Fruit fly (Drosophila melanogaster) whole organism, embryonic: ENCODE data around the gene Dlip2.
A peak's percentile ranks its signal among the peaks of the same experiment; 100 is the strongest.

Experiments
- Asciz ChIP-seq: fragments of 200-800 bp; sonication (Bioruptor generic); optimal IDR thresholded peaks from 2 replicates; lab custom pipeline; 2017; ENCODE audit warnings: missing biosample characterization, mild to moderate bottlenecking, missing genetic modification characterization, missing genetic modification reagents
- Atf6 ChIP-seq: fragments of 200-800 bp; sonication (Bioruptor generic); IDR thresholded peaks from 2 replicates; pipeline ENCODE4 v1.3.6; 2022; ENCODE audit warnings: missing biosample characterization, missing genetic modification characterization
- CG11456 ChIP-seq: fragments of 200-800 bp; sonication (Bioruptor generic); IDR thresholded peaks from 3 replicates; pipeline ENCODE4 v1.3.6; 2022; ENCODE audit warnings: missing biosample characterization, missing genetic modification characterization
- CG11696 ChIP-seq: fragments of 200-800 bp; sonication (Bioruptor generic); IDR thresholded peaks from 2 replicates; pipeline ENCODE4 v1.3.6; 2022; ENCODE audit warnings: missing biosample characterization, missing genetic modification characterization
- CG11723 ChIP-seq: fragments of 200-800 bp; sonication (Bioruptor generic); optimal IDR thresholded peaks from 2 replicates; lab custom pipeline; 2017; ENCODE audit warnings: missing biosample characterization, mild to moderate bottlenecking, missing genetic modification characterization
- CG12104 ChIP-seq: fragments of 200-800 bp; sonication (Bioruptor generic); optimal IDR thresholded peaks from 3 replicates; lab custom pipeline; 2016; ENCODE audit warnings: missing biosample characterization, missing genetic modification characterization
- CG15601 ChIP-seq: fragments of 200-800 bp; sonication (Bioruptor generic); optimal IDR thresholded peaks from 3 replicates; lab custom pipeline; 2019; ENCODE audit warnings: missing biosample characterization, mild to moderate bottlenecking, missing genetic modification characterization, moderate library complexity
- CG15696 ChIP-seq: fragments of 200-800 bp; sonication (Bioruptor generic); optimal IDR thresholded peaks from 2 replicates; lab custom pipeline; 2019; ENCODE audit warnings: missing biosample characterization, mild to moderate bottlenecking, missing genetic modification characterization, moderate library complexity
- CG1603 ChIP-seq: fragments of 200-800 bp; sonication (Bioruptor generic); optimal IDR thresholded peaks from 2 replicates; lab custom pipeline; 2019; ENCODE audit warnings: missing biosample characterization, mild to moderate bottlenecking, missing genetic modification characterization, moderate library complexity
- CG17361 ChIP-seq: fragments of 200-800 bp; sonication (Bioruptor generic); IDR thresholded peaks from 3 replicates; pipeline ENCODE4 v1.3.6; 2022; ENCODE audit warnings: missing biosample characterization, missing genetic modification characterization
- CG18262 ChIP-seq: fragments of 200-800 bp; optimal IDR thresholded peaks from 3 replicates; lab custom pipeline; 2019; ENCODE audit warnings: missing biosample characterization, mild to moderate bottlenecking, missing genetic modification characterization, moderate library complexity
- CG2199 ChIP-seq: fragments of 200-800 bp; sonication (Bioruptor generic); IDR thresholded peaks from 3 replicates; pipeline ENCODE4 v1.3.6; 2022; ENCODE audit warnings: missing biosample characterization, missing genetic modification characterization
- CG31365 ChIP-seq: fragments of 200-800 bp; sonication (Bioruptor generic); optimal IDR thresholded peaks from 2 replicates; lab custom pipeline; 2018; ENCODE audit warnings: missing biosample characterization, mild to moderate bottlenecking, missing genetic modification characterization
- CG33213 ChIP-seq: fragments of 200-800 bp; sonication (Bioruptor generic); optimal IDR thresholded peaks from 3 replicates; lab custom pipeline; 2016; ENCODE audit warnings: missing biosample characterization, missing genetic modification characterization
- CG3847 ChIP-seq: fragments of 200-800 bp; sonication (Bioruptor generic); IDR thresholded peaks from 2 replicates; pipeline ENCODE4 v1.3.6; 2022; ENCODE audit warnings: missing biosample characterization, missing genetic modification characterization
- CG4282 ChIP-seq: fragments of 200-800 bp; sonication (Bioruptor generic); optimal IDR thresholded peaks from 2 replicates; lab custom pipeline; 2016; ENCODE audit warnings: missing biosample characterization, missing genetic modification characterization
- CG4404 ChIP-seq: fragments of 200-800 bp; sonication (Bioruptor generic); IDR thresholded peaks from 2 replicates; pipeline ENCODE4 v1.3.6; 2022; ENCODE audit warnings: missing biosample characterization, missing genetic modification characterization
- CG7839 ChIP-seq: fragments of 200-800 bp; sonication (Bioruptor generic); optimal IDR thresholded peaks from 3 replicates; lab custom pipeline; 2018; ENCODE audit warnings: missing biosample characterization, mild to moderate bottlenecking, missing genetic modification characterization, moderate library complexity
- CG8290 ChIP-seq, 3 experiments: fragments of 200-800 bp; sonication (Bioruptor generic); optimal IDR thresholded peaks; 2 replicates each; lab custom pipeline; 2016 to 2019; ENCODE audit warnings: missing biosample characterization in 3 of 3, missing genetic modification characterization in 3 of 3, mild to moderate bottlenecking in 2 of 3, moderate library complexity in 1 of 3
- CG9215 ChIP-seq: fragments of 200-800 bp; sonication (Bioruptor generic); IDR thresholded peaks from 2 replicates; pipeline ENCODE4 v1.3.6; 2022; ENCODE audit warnings: missing biosample characterization, missing genetic modification characterization
- Camta ChIP-seq: fragments of 200-800 bp; sonication (Bioruptor generic); optimal IDR thresholded peaks from 2 replicates; lab custom pipeline; 2016; ENCODE audit warnings: missing biosample characterization, missing genetic modification characterization
- Dek ChIP-seq: fragments of 200-800 bp; sonication (Bioruptor generic); optimal IDR thresholded peaks from 3 replicates; lab custom pipeline; 2019; ENCODE audit warnings: missing biosample characterization, mild to moderate bottlenecking, missing genetic modification characterization, moderate library complexity
- Dfd ChIP-seq, 2 experiments: fragments of >200 bp; optimal IDR thresholded peaks; 2 replicates each; lab custom pipeline; 2017; ENCODE audit warnings: missing biosample characterization in 2 of 2, missing genetic modification characterization in 2 of 2
- Dip3 ChIP-seq: fragments of 200-800 bp; sonication (Bioruptor generic); optimal IDR thresholded peaks from 3 replicates; lab custom pipeline; 2016; ENCODE audit warnings: missing biosample characterization, missing genetic modification characterization
- Eip74EF ChIP-seq, 2 experiments: fragments of 200-800 bp in 1 of 2; fragments of >200 bp in 1 of 2; sonication (Bioruptor generic) in 1 of 2; optimal IDR thresholded peaks; 2 replicates each; lab custom pipeline; 2017 to 2019; ENCODE audit warnings: missing biosample characterization in 2 of 2, missing genetic modification characterization in 2 of 2, mild to moderate bottlenecking in 1 of 2, moderate library complexity in 1 of 2
- Neu2 ChIP-seq: fragments of 200-800 bp; sonication (Bioruptor generic); optimal IDR thresholded peaks from 3 replicates; lab custom pipeline; 2016; ENCODE audit warnings: missing biosample characterization, missing genetic modification characterization, borderline replicate concordance
- Ravus ChIP-seq: fragments of 200-800 bp; sonication (Bioruptor generic); IDR thresholded peaks from 2 replicates; pipeline ENCODE4 v1.3.6; 2022; ENCODE audit warnings: missing biosample characterization, missing genetic modification characterization
- Rfx ChIP-seq: fragments of 200-800 bp; sonication (Bioruptor generic); IDR thresholded peaks from 2 replicates; pipeline ENCODE4 v1.3.6; 2022; ENCODE audit warnings: missing biosample characterization, missing genetic modification characterization
- Stat92E ChIP-seq, 3 experiments: fragments of >200 bp in 2 of 3; fragments of 200-800 bp in 1 of 3; sonication (Bioruptor generic) in 1 of 3; optimal IDR thresholded peaks; 2 replicates each; lab custom pipeline; 2017 to 2019; ENCODE audit warnings: missing biosample characterization in 3 of 3, missing genetic modification characterization in 3 of 3, mild to moderate bottlenecking in 1 of 3, moderate library complexity in 1 of 3
- abd-A ChIP-seq: fragments of 200-800 bp; sonication (Bioruptor generic); optimal IDR thresholded peaks from 3 replicates; lab custom pipeline; 2019; ENCODE audit warnings: missing biosample characterization, mild to moderate bottlenecking, missing genetic modification characterization, moderate library complexity
- al ChIP-seq: fragments of 200-800 bp; sonication (Bioruptor generic); IDR thresholded peaks from 2 replicates; pipeline ENCODE4 v1.3.6; 2022; ENCODE audit warnings: missing biosample characterization, missing genetic modification characterization
- bab2 ChIP-seq: fragments of 200-800 bp; sonication (Bioruptor generic); optimal IDR thresholded peaks from 2 replicates; lab custom pipeline; 2016; ENCODE audit warnings: missing biosample characterization, missing genetic modification characterization
- chinmo ChIP-seq: fragments of 200-800 bp; sonication (Bioruptor generic); IDR thresholded peaks from 4 replicates; pipeline ENCODE4 v1.3.6; 2022; ENCODE audit warnings: missing biosample characterization, missing genetic modification characterization; ENCODE audit not compliant: partially characterized antibody
- croc ChIP-seq: fragments of 200-800 bp; sonication (Bioruptor generic); conservative IDR thresholded peaks from 3 replicates; pipeline ENCODE4 v1.3.6; 2022; ENCODE audit warnings: missing biosample characterization, missing genetic modification characterization
- da ChIP-seq: fragments of 200-800 bp; sonication (Bioruptor generic); optimal IDR thresholded peaks from 2 replicates; lab custom pipeline; 2016; ENCODE audit warnings: missing biosample characterization, missing genetic modification characterization
- eyg ChIP-seq: fragments of 200-800 bp; sonication (Bioruptor generic); optimal IDR thresholded peaks from 3 replicates; lab custom pipeline; 2016; ENCODE audit warnings: missing biosample characterization, missing genetic modification characterization
- fd96Cb ChIP-seq: fragments of 200-800 bp; sonication (Bioruptor generic); optimal IDR thresholded peaks from 2 replicates; lab custom pipeline; 2018; ENCODE audit warnings: missing biosample characterization, mild to moderate bottlenecking, missing genetic modification characterization, moderate library complexity
- her ChIP-seq: fragments of 200-800 bp; sonication (Bioruptor generic); optimal IDR thresholded peaks from 2 replicates; lab custom pipeline; 2016; ENCODE audit warnings: missing biosample characterization, missing genetic modification characterization
- insv ChIP-seq, 2 experiments: fragments of 200-800 bp; sonication (Bioruptor generic); optimal IDR thresholded peaks; 3 replicates each; lab custom pipeline; 2016 to 2018; ENCODE audit warnings: missing biosample characterization in 2 of 2, missing genetic modification characterization in 2 of 2
- lmd ChIP-seq: fragments of 200-800 bp; sonication (Bioruptor generic); IDR thresholded peaks from 2 replicates; pipeline ENCODE4 v1.3.6; 2022; ENCODE audit warnings: missing biosample characterization, missing genetic modification characterization
- oc ChIP-seq: fragments of 200-800 bp; sonication (Bioruptor generic); optimal IDR thresholded peaks from 2 replicates; lab custom pipeline; 2018; ENCODE audit warnings: missing biosample characterization, mild to moderate bottlenecking, missing genetic modification characterization, moderate library complexity
- odd ChIP-seq: fragments of 200-800 bp; sonication (Bioruptor generic); optimal IDR thresholded peaks from 2 replicates; lab custom pipeline; 2017; ENCODE audit warnings: missing biosample characterization, mild to moderate bottlenecking, missing genetic modification characterization
- pb ChIP-seq: fragments of 200-800 bp; sonication (Bioruptor generic); optimal IDR thresholded peaks from 3 replicates; lab custom pipeline; 2016; ENCODE audit warnings: missing biosample characterization, missing genetic modification characterization
- pzg ChIP-seq: fragments of 200-800 bp; sonication (Bioruptor generic); optimal IDR thresholded peaks from 3 replicates; lab custom pipeline; 2018; ENCODE audit warnings: missing biosample characterization, mild to moderate bottlenecking, missing genetic modification characterization, moderate library complexity
- repo ChIP-seq: fragments of 200-800 bp; sonication (Bioruptor generic); optimal IDR thresholded peaks from 2 replicates; lab custom pipeline; 2016; ENCODE audit warnings: missing biosample characterization, missing genetic modification characterization
- sima ChIP-seq: fragments of 200-800 bp; sonication (Bioruptor generic); optimal IDR thresholded peaks from 2 replicates; lab custom pipeline; 2016; ENCODE audit warnings: missing biosample characterization, missing genetic modification characterization
- sug ChIP-seq: fragments of 200-800 bp; optimal IDR thresholded peaks from 2 replicates; lab custom pipeline; 2019; ENCODE audit warnings: missing biosample characterization, mild to moderate bottlenecking, missing genetic modification characterization, moderate library complexity
- toy ChIP-seq: fragments of 200-800 bp; sonication (Bioruptor generic); IDR thresholded peaks from 2 replicates; pipeline ENCODE4 v1.3.6; 2022; ENCODE audit warnings: missing biosample characterization, missing genetic modification characterization
- unpg ChIP-seq: fragments of 200-800 bp; sonication (Bioruptor generic); optimal IDR thresholded peaks from 3 replicates; lab custom pipeline; 2018; ENCODE audit warnings: missing biosample characterization, mild to moderate bottlenecking, missing genetic modification characterization, moderate library complexity
- usp ChIP-seq: fragments of >200 bp; optimal IDR thresholded peaks from 2 replicates; lab custom pipeline; 2017; ENCODE audit warnings: missing biosample characterization, missing genetic modification characterization

Dlip2 gene

dm6 chr3R:4645457-4646082 is at the start of gene Dlip2, which contains the start of gene rpk:
Gene Dlip2, minus strand, starts transcription at chr3R:4645655.
Gene rpk, plus strand, starts transcription at chr3R:4645981.
- no peak for TF ChIP-seq CG17361 (GFP tag; lab: Robert Waterston, UW)
- TF ChIP-seq Stat92E (GFP tag; optimal IDR thresholded peaks at IDR 0.05; lab: Kevin White, UChicago) = no peak
- no peak for TF ChIP-seq bab2 (GFP tag; lab: Kevin White, UChicago)
- TF ChIP-seq usp = no peak
- TF ChIP-seq abd-A = no peak
- no peak for TF ChIP-seq eyg
- no peak for TF ChIP-seq CG4404 (GFP tag; lab: Robert Waterston, UW)
- no peak for TF ChIP-seq sug (tag; lab: Kevin White, UChicago)
- no peak for TF ChIP-seq al (GFP tag; lab: Robert Waterston, UW)
- TF ChIP-seq Dek (tag; lab: Kevin White, UChicago) = no peak
- TF ChIP-seq CG8290 (GFP tag; optimal IDR thresholded peaks at IDR 0.05; lab: Kevin White, UChicago) = no peak
- TF ChIP-seq CG8290 (tag; optimal IDR thresholded peaks at IDR 0.05; lab: Kevin White, UChicago) = no peak
- no peak for TF ChIP-seq sima (GFP tag; lab: Kevin White, UChicago)
- TF ChIP-seq pzg (GFP tag; lab: Kevin White, UChicago) = peak; percentile 49
- TF ChIP-seq unpg (GFP tag; lab: Kevin White, UChicago) = no peak
- TF ChIP-seq Dip3 (GFP tag; lab: Kevin White, UChicago) = no peak
- 0 out of 2 replicates have a peak, but pooled peaks have one; percentile 18 for TF ChIP-seq Rfx (GFP tag; lab: Robert Waterston, UW)
- no peak for TF ChIP-seq odd
- no peak for TF ChIP-seq CG11723 (GFP tag; lab: Kevin White, UChicago)
- TF ChIP-seq CG15601 (tag; lab: Kevin White, UChicago) = no peak
- TF ChIP-seq Asciz (GFP tag; lab: Kevin White, UChicago) = no peak
- no peak for TF ChIP-seq oc (tag; lab: Kevin White, UChicago)
- TF ChIP-seq Dfd (GFP tag; optimal IDR thresholded peaks at IDR 0.05; lab: Kevin White, UChicago) = no peak
- peak; percentile 66; the same call in 1 of the 4 replicates for TF ChIP-seq chinmo (GFP tag; lab: Robert Waterston, UW)
- TF ChIP-seq fd96Cb = no peak
- TF ChIP-seq Eip74EF (GFP tag; optimal IDR thresholded peaks at IDR 0.05; lab: Kevin White, UChicago) = no peak
- TF ChIP-seq CG3847 (GFP tag; lab: Robert Waterston, UW) = no peak
- TF ChIP-seq CG18262 (tag; lab: Kevin White, UChicago) = no peak
- TF ChIP-seq toy (GFP tag; lab: Robert Waterston, UW) = no peak
- no peak for TF ChIP-seq croc (GFP tag; lab: Robert Waterston, UW)
- TF ChIP-seq da = no peak
- no peak for TF ChIP-seq Ravus (GFP tag; lab: Robert Waterston, UW)
- no peak for TF ChIP-seq CG7839
- TF ChIP-seq insv (GFP tag; optimal IDR thresholded peaks at IDR 0.05; lab: Kevin White, UChicago) = no peak
- TF ChIP-seq Atf6 (GFP tag; lab: Robert Waterston, UW) = no peak
- TF ChIP-seq CG1603 = peak; percentile 47
- TF ChIP-seq CG11456 (GFP tag; lab: Robert Waterston, UW) = no peak
- TF ChIP-seq CG4282 (GFP tag; lab: Kevin White, UChicago) = no peak
- no peak for TF ChIP-seq CG15696
- TF ChIP-seq CG31365 (tag; lab: Kevin White, UChicago) = no peak
- no peak for TF ChIP-seq pb
- no peak for TF ChIP-seq CG12104 (GFP tag; lab: Kevin White, UChicago)
- no peak for TF ChIP-seq Neu2 (GFP tag; lab: Kevin White, UChicago)
- no peak for TF ChIP-seq CG33213
- TF ChIP-seq her (GFP tag; lab: Kevin White, UChicago) = no peak
- TF ChIP-seq CG9215 (GFP tag; lab: Robert Waterston, UW) = no peak
- TF ChIP-seq lmd = no peak
- no peak for TF ChIP-seq Camta (GFP tag; lab: Kevin White, UChicago)
- no peak for TF ChIP-seq CG11696
- no peak for TF ChIP-seq repo (GFP tag; lab: Kevin White, UChicago)
- TF ChIP-seq CG2199 (GFP tag; lab: Robert Waterston, UW) = no peak
